Fruit fly (Drosophila melanogaster) whole organism, embryonic: Measurements from ENCODE around the gene bwa.

ENCODE experiments used
- ATbp ChIP-seq: fragments of 200-800 bp; sonication (Bioruptor generic); optimal IDR thresholded peaks from 2 replicates; lab custom pipeline; 2017; ENCODE audit warnings: missing biosample characterization, mild to moderate bottlenecking, missing genetic modification characterization, missing genetic modification reagents
- Bdp1 ChIP-seq: fragments of 200-800 bp; sonication (Bioruptor generic); optimal IDR thresholded peaks from 3 replicates; lab custom pipeline; 2016; ENCODE audit warnings: missing biosample characterization, missing genetic modification characterization
- CG10565 ChIP-seq: fragments of 200-800 bp; sonication (Bioruptor generic); optimal IDR thresholded peaks from 3 replicates; lab custom pipeline; 2016; ENCODE audit warnings: missing biosample characterization, mild to moderate bottlenecking, missing genetic modification characterization
- CG1233 ChIP-seq: fragments of 200-800 bp; sonication (Bioruptor generic); optimal IDR thresholded peaks from 4 replicates; lab custom pipeline; 2018; ENCODE audit warnings: missing biosample characterization, mild to moderate bottlenecking, missing genetic modification characterization
- CG12391 ChIP-seq: fragments of 200-800 bp; sonication (Bioruptor generic); optimal IDR thresholded peaks from 3 replicates; lab custom pipeline; 2018; ENCODE audit warnings: missing biosample characterization, mild to moderate bottlenecking, missing genetic modification characterization, moderate library complexity
- CG13624 ChIP-seq: fragments of 200-800 bp; sonication (Bioruptor generic); optimal IDR thresholded peaks from 2 replicates; lab custom pipeline; 2016; ENCODE audit warnings: missing biosample characterization, missing genetic modification characterization
- CG14050 ChIP-seq: fragments of 200-800 bp; sonication (Bioruptor generic); IDR thresholded peaks from 3 replicates; pipeline ENCODE4 v1.3.6; 2022; ENCODE audit warnings: missing biosample characterization, missing genetic modification characterization
- CG14965 ChIP-seq: fragments of 200-800 bp; sonication (Bioruptor generic); optimal IDR thresholded peaks from 2 replicates; lab custom pipeline; 2016; ENCODE audit warnings: missing biosample characterization, missing genetic modification characterization, borderline replicate concordance
- CG15073 ChIP-seq: fragments of 200-800 bp; sonication (Bioruptor generic); optimal IDR thresholded peaks from 2 replicates; lab custom pipeline; 2016; ENCODE audit warnings: missing biosample characterization, missing genetic modification characterization
- CG15269 ChIP-seq: fragments of 200-800 bp; sonication (Bioruptor generic); optimal IDR thresholded peaks from 2 replicates; lab custom pipeline; 2018; ENCODE audit warnings: missing biosample characterization, mild to moderate bottlenecking, missing genetic modification characterization, moderate library complexity
- CG16813 ChIP-seq: fragments of 200-800 bp; sonication (Bioruptor generic); IDR thresholded peaks from 3 replicates; pipeline ENCODE4 v1.3.6; 2022; ENCODE audit warnings: missing biosample characterization, missing genetic modification characterization; ENCODE audit not compliant: partially characterized antibody
- CG18619 ChIP-seq: fragments of 200-800 bp; sonication (Bioruptor generic); optimal IDR thresholded peaks from 3 replicates; lab custom pipeline; 2017; ENCODE audit warnings: missing biosample characterization, mild to moderate bottlenecking, missing genetic modification characterization
- CG2875 ChIP-seq: fragments of 200-800 bp; sonication (Bioruptor generic); optimal IDR thresholded peaks from 2 replicates; lab custom pipeline; 2017; ENCODE audit warnings: missing biosample characterization, mild to moderate bottlenecking, missing genetic modification characterization, missing genetic modification reagents
- CG4854 ChIP-seq: fragments of 200-800 bp; sonication (Bioruptor generic); optimal IDR thresholded peaks from 2 replicates; lab custom pipeline; 2016; ENCODE audit warnings: missing biosample characterization, missing genetic modification characterization, inconsistent platforms
- CG5180 ChIP-seq: fragments of 200-800 bp; sonication (Bioruptor generic); optimal IDR thresholded peaks from 3 replicates; lab custom pipeline; 2017; ENCODE audit warnings: missing biosample characterization, missing genetic modification characterization, mild to moderate bottlenecking, moderate library complexity, missing genetic modification reagents
- CG6272 ChIP-seq: fragments of 200-800 bp; sonication (Bioruptor generic); IDR thresholded peaks from 2 replicates; pipeline ENCODE4 v1.3.6; 2022; ENCODE audit warnings: missing biosample characterization, missing genetic modification characterization
- CG6683 ChIP-seq: fragments of 200-800 bp; sonication (Bioruptor generic); optimal IDR thresholded peaks from 2 replicates; lab custom pipeline; 2017; ENCODE audit warnings: missing biosample characterization, mild to moderate bottlenecking, missing genetic modification characterization, missing genetic modification reagents
- CG7963 ChIP-seq: fragments of 200-800 bp; sonication (Bioruptor generic); IDR thresholded peaks from 3 replicates; pipeline ENCODE4 v1.3.6; 2022; ENCODE audit warnings: missing biosample characterization, missing genetic modification characterization; ENCODE audit not compliant: partially characterized antibody
- CG8290 ChIP-seq, 3 experiments: fragments of 200-800 bp; sonication (Bioruptor generic); optimal IDR thresholded peaks; 2 replicates each; lab custom pipeline; 2016 to 2019; ENCODE audit warnings: missing biosample characterization in 3 of 3, missing genetic modification characterization in 3 of 3, mild to moderate bottlenecking in 2 of 3, moderate library complexity in 1 of 3
- Chrac-16 ChIP-seq: fragments of 200-800 bp; sonication (Bioruptor generic); optimal IDR thresholded peaks from 3 replicates; lab custom pipeline; 2016; ENCODE audit warnings: missing biosample characterization, missing genetic modification characterization
- D ChIP-seq, 2 experiments: fragments of 200-800 bp in 1 of 2; fragments of >200 bp in 1 of 2; sonication (Bioruptor generic) in 1 of 2; optimal IDR thresholded peaks; 2 replicates in 1 of 2; 3 replicates in 1 of 2; lab custom pipeline; 2017; ENCODE audit warnings: mild to moderate bottlenecking in 1 of 2, missing biosample characterization in 1 of 2, missing genetic modification characterization in 1 of 2, missing genetic modification reagents in 1 of 2
- Hand ChIP-seq: fragments of 200-800 bp; sonication (Bioruptor generic); optimal IDR thresholded peaks from 2 replicates; lab custom pipeline; 2017; ENCODE audit warnings: mild to moderate bottlenecking, missing biosample characterization, missing genetic modification reagents, missing genetic modification characterization
- Meics ChIP-seq: fragments of 200-800 bp; sonication (Bioruptor generic); optimal IDR thresholded peaks from 2 replicates; lab custom pipeline; 2017; ENCODE audit warnings: missing biosample characterization, mild to moderate bottlenecking, missing genetic modification characterization
- NC2α ChIP-seq: fragments of 200-800 bp; sonication (Bioruptor generic); optimal IDR thresholded peaks from 2 replicates; lab custom pipeline; 2016; ENCODE audit warnings: missing biosample characterization, missing genetic modification characterization
- NC2β ChIP-seq: fragments of 200-800 bp; sonication (Bioruptor generic); optimal IDR thresholded peaks from 2 replicates; lab custom pipeline; 2016; ENCODE audit warnings: missing biosample characterization, missing genetic modification characterization
- Nf-YC ChIP-seq: fragments of 200-800 bp; optimal IDR thresholded peaks from 3 replicates; lab custom pipeline; 2019; ENCODE audit warnings: missing biosample characterization, mild to moderate bottlenecking, missing genetic modification characterization, moderate library complexity
- PHDP ChIP-seq: fragments of 200-800 bp; sonication (Bioruptor generic); optimal IDR thresholded peaks from 3 replicates; lab custom pipeline; 2018; ENCODE audit warnings: missing biosample characterization, mild to moderate bottlenecking, missing genetic modification characterization, moderate library complexity
- Pdp1 ChIP-seq, 2 experiments: fragments of 200-800 bp; sonication (Bioruptor generic); optimal IDR thresholded peaks; 3 replicates each; lab custom pipeline; 2016; ENCODE audit warnings: missing biosample characterization in 2 of 2, missing genetic modification characterization in 2 of 2, mild to moderate bottlenecking in 1 of 2, moderate library complexity in 1 of 2
- ash1 ChIP-seq: fragments of 200-800 bp; sonication (Bioruptor generic); optimal IDR thresholded peaks from 2 replicates; lab custom pipeline; 2018; ENCODE audit warnings: missing biosample characterization, mild to moderate bottlenecking, missing genetic modification characterization
- ato ChIP-seq: fragments of 200-800 bp; sonication (Bioruptor generic); IDR thresholded peaks from 2 replicates; pipeline ENCODE4 v1.3.6; 2022; ENCODE audit warnings: missing biosample characterization, missing genetic modification characterization; ENCODE audit not compliant: partially characterized antibody
- bbx ChIP-seq: fragments of 200-800 bp; sonication (Bioruptor generic); IDR thresholded peaks from 2 replicates; pipeline ENCODE4 v1.3.6; 2022; ENCODE audit warnings: missing biosample characterization, missing genetic modification characterization; ENCODE audit not compliant: partially characterized antibody
- br ChIP-seq: fragments of >200 bp; optimal IDR thresholded peaks from 2 replicates; lab custom pipeline; 2017
- corto ChIP-seq: fragments of 200-800 bp; sonication (Bioruptor generic); optimal IDR thresholded peaks from 2 replicates; lab custom pipeline; 2016; ENCODE audit warnings: missing biosample characterization, mild to moderate bottlenecking, missing genetic modification characterization, moderate library complexity
- crol ChIP-seq: fragments of 200-800 bp; sonication (Bioruptor generic); IDR thresholded peaks from 2 replicates; pipeline ENCODE4 v1.3.6; 2022; ENCODE audit warnings: missing biosample characterization, missing genetic modification characterization
- dpn ChIP-seq, 2 experiments: fragments of 200-800 bp; sonication (Bioruptor generic); optimal IDR thresholded peaks; 3 replicates each; lab custom pipeline; 2016; ENCODE audit warnings: missing biosample characterization in 2 of 2, missing genetic modification characterization in 2 of 2
- fu2 ChIP-seq: fragments of 200-800 bp; sonication (Bioruptor generic); optimal IDR thresholded peaks from 2 replicates; lab custom pipeline; 2016; ENCODE audit warnings: missing biosample characterization, missing genetic modification characterization
- inv ChIP-seq: fragments of 200-800 bp; sonication (Bioruptor generic); IDR thresholded peaks from 2 replicates; pipeline ENCODE4 v1.3.6; 2022; ENCODE audit warnings: missing biosample characterization, missing genetic modification characterization; ENCODE audit not compliant: partially characterized antibody
- lab ChIP-seq: fragments of 200-800 bp; sonication (Bioruptor generic); optimal IDR thresholded peaks from 3 replicates; lab custom pipeline; 2017; ENCODE audit warnings: missing biosample characterization, missing genetic modification characterization, mild to moderate bottlenecking, moderate library complexity, missing genetic modification reagents
- mld ChIP-seq: fragments of 200-800 bp; sonication (Bioruptor generic); IDR thresholded peaks from 3 replicates; pipeline ENCODE4 v1.3.6; 2022; ENCODE audit warnings: missing biosample characterization, missing genetic modification characterization; ENCODE audit not compliant: partially characterized antibody
- nau ChIP-seq: fragments of 200-800 bp; sonication (Bioruptor generic); optimal IDR thresholded peaks from 3 replicates; lab custom pipeline; 2017; ENCODE audit warnings: missing biosample characterization, mild to moderate bottlenecking, missing genetic modification characterization, missing genetic modification reagents
- pan ChIP-seq, 4 experiments: fragments of >200 bp in 3 of 4; fragments of 200-800 bp in 1 of 4; sonication (Bioruptor generic) in 1 of 4; optimal IDR thresholded peaks in 3 of 4; IDR thresholded peaks in 1 of 4; 2 replicates each; pipeline versions ENCODE4 v1.3.6 to Lab custom; 2017 to 2022; ENCODE audit warnings: missing biosample characterization in 2 of 4, missing genetic modification characterization in 2 of 4, mixed read lengths in 1 of 4
- sqz ChIP-seq: fragments of 200-800 bp; sonication (Bioruptor generic); optimal IDR thresholded peaks from 3 replicates; lab custom pipeline; 2018; ENCODE audit warnings: missing biosample characterization, mild to moderate bottlenecking, missing genetic modification characterization
- tll ChIP-seq, 2 experiments: fragments of 200-800 bp in 1 of 2; fragments of >200 bp in 1 of 2; sonication (Bioruptor generic) in 1 of 2; optimal IDR thresholded peaks; 2 replicates each; lab custom pipeline; 2017 to 2019; ENCODE audit warnings: missing biosample characterization in 2 of 2, missing genetic modification characterization in 2 of 2, mild to moderate bottlenecking in 1 of 2, moderate library complexity in 1 of 2
- wek ChIP-seq: fragments of 200-800 bp; sonication (Bioruptor generic); optimal IDR thresholded peaks from 3 replicates; lab custom pipeline; 2018; ENCODE audit warnings: missing biosample characterization, mild to moderate bottlenecking, missing genetic modification characterization, moderate library complexity
- z ChIP-seq: fragments of 200-800 bp; sonication (Bioruptor generic); IDR thresholded peaks from 3 replicates; pipeline ENCODE4 v1.3.6; 2022; ENCODE audit warnings: missing biosample characterization, missing genetic modification characterization

Gene bwa

DNA sequence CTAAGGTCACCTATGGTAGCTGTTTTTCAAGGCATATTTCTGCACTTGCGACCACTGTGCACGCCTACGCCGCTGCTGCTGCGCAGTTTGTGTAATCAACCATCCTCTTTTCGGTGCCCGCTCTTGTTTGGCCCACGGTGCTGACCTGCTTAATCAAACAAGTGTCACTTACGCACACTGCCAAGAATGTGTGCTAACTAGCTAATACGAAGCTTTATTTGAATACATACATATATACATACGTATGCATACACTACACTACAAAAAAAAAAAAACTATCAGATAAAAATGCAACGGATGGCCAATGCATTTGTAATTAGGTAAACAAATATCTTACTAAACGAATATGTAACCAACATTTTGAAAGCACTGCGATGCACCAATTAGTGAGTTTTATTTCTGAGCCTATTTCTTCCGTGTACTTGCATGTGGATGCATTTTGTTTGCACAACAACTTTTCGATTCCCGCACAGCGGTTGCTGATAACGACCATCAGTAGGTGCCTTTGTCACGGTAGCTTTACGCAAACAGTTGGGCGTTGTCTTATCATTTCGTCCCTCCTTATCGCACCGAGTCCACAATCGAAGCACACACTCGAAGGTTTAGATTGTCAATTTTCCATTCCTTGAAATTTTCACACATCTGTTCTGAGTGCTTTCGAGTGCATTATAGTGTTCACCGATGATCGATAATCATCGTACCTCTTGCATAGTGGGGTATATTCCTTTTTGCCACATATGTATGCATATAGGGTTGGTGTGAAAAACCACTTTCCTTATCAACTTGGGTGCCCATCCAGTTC lies 20.3 kb downstream of the bwa start (continued):
- TF ChIP-seq D (optimal IDR thresholded peaks at IDR 0.05; lab: Kevin White, UChicago) (no peak), D (GFP tag; optimal IDR thresholded peaks at IDR 0.05; lab: Kevin White, UChicago) (peak; percentile 83), CG13624 (peak; percentile 87), sqz (GFP tag; lab: Kevin White, UChicago) (peak; percentile 85), CG7963 (GFP tag; lab: Robert Waterston, UW) (no peak), dpn (GFP tag; optimal IDR thresholded peaks at IDR 0.05; lab: Kevin White, UChicago) (peak; percentile 68 to 79), CG14965 (GFP tag; lab: Kevin White, UChicago) (peak; percentile 32), lab (peak; percentile 83), CG2875 (GFP tag; lab: Kevin White, UChicago) (peak; percentile 87), CG16813 (GFP tag; lab: Robert Waterston, UW) (no peak), Pdp1 (GFP tag; optimal IDR thresholded peaks at IDR 0.05; lab: Kevin White, UChicago) (peak; percentile 85 to 93), CG4854 (GFP tag; lab: Kevin White, UChicago) (peak; percentile 66), nau (GFP tag; lab: Kevin White, UChicago) (peak; percentile 90), ash1 (GFP tag; lab: Kevin White, UChicago) (no peak), Meics (GFP tag; lab: Kevin White, UChicago) (peak; percentile 84), inv (GFP tag; lab: Robert Waterston, UW) (no peak), z (peak; percentile 64; the same call in 1 of the 3 replicates), br (lab: Kevin White, UChicago) (no peak), PHDP (peak; percentile 87), CG15269 (tag; lab: Kevin White, UChicago) (peak; percentile 83), CG6683 (GFP tag; lab: Kevin White, UChicago) (peak; percentile 77), Nf-YC (peak; percentile 56), CG6272 (GFP tag; lab: Robert Waterston, UW) (peak; percentile 68), Chrac-16 (GFP tag; lab: Kevin White, UChicago) (peak; percentile 72), CG18619 (GFP tag; lab: Kevin White, UChicago) (peak; percentile 84), tll (GFP tag; optimal IDR thresholded peaks at IDR 0.05; lab: Kevin White, UChicago) (peak in 1 of 2 experiments; percentile 6), mld (GFP tag; lab: Robert Waterston, UW) (no peak), CG1233 (GFP tag; lab: Kevin White, UChicago) (peak; percentile 84), corto (peak; percentile 89), Hand (GFP tag; lab: Kevin White, UChicago) (peak; percentile 62), CG8290 (GFP tag; optimal IDR thresholded peaks at IDR 0.05; lab: Kevin White, UChicago) (peak; percentile 27), CG8290 (tag; optimal IDR thresholded peaks at IDR 0.05; lab: Kevin White, UChicago) (peak; percentile 21 to 63), CG10565 (GFP tag; lab: Kevin White, UChicago) (peak; percentile 56), NC2α (GFP tag; lab: Kevin White, UChicago) (peak; percentile 72), wek (GFP tag; lab: Kevin White, UChicago) (peak; percentile 60), fu2 (GFP tag; lab: Kevin White, UChicago) (peak; percentile 63), ato (no peak), CG12391 (tag; lab: Kevin White, UChicago) (peak; percentile 84), pan (optimal IDR thresholded peaks at IDR 0.05; lab: Kevin White, UChicago) (no peak), pan (GFP tag; optimal IDR thresholded peaks at IDR 0.05 in 1 of 2, IDR thresholded peaks at IDR 0.05 in 1 of 2) (peak in 1 of 2 experiments; percentile 92), bbx (GFP tag; lab: Robert Waterston, UW) (0 out of 2 replicates have a peak, but pooled peaks have one; percentile 53), CG5180 (peak; percentile 76), crol (GFP tag; lab: Robert Waterston, UW) (peak; percentile 83), CG14050 (GFP tag; lab: Robert Waterston, UW) (peak; percentile 82), CG15073 (GFP tag; lab: Kevin White, UChicago) (peak; percentile 40), Bdp1 (GFP tag; lab: Kevin White, UChicago) (peak; percentile 72), NC2β (peak; percentile 74), ATbp (GFP tag; lab: Kevin White, UChicago) (peak; percentile 92)
